Fruit fly (Drosophila melanogaster) whole organism, wandering third instar larva: Measurements from ENCODE around the gene comm2.

Source experiments
- CrebA ChIP-seq: fragments of 200-800 bp; sonication (Bioruptor generic); optimal IDR thresholded peaks from 2 replicates; lab custom pipeline; 2016; ENCODE audit warnings: missing biosample characterization, mild to moderate bottlenecking, missing genetic modification characterization, borderline replicate concordance
- OdsH ChIP-seq: fragments of 200-800 bp; sonication (Bioruptor generic); optimal IDR thresholded peaks from 2 replicates; lab custom pipeline; 2016; ENCODE audit warnings: missing biosample characterization, mild to moderate bottlenecking, missing genetic modification characterization

DNA sequence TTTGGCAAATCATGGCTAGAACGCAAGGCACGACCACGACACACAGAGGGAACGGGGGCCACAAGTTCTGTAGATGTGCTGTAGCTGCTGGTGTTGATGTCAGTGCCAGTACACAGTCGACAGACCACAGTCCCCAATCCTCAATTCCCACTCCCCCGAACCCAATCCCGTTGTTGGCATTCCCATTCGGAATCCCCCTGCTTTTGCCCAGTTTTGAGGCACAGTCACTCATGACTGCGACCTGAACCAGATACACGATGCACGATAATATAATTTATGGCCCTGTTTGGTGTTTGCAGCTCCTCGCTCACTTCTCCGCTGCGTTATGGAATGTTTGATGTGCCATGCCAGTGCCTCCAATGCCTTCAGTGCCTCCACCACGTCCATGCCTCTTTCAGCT, 21.3 kb upstream of the comm2 start:
- TF ChIP-seq CrebA (GFP tag; lab: Kevin White, UChicago) (no peak), OdsH (no peak)
